Fruit fly (Drosophila melanogaster): ENCODE results near the gene brv1.

The brv1 gene

dm6 chr3L:19486398-19486797 is at the start of gene brv1:
Gene brv1, minus strand, starts transcription at chr3L:19486498.
- TF ChIP-seq noc (tag; optimal IDR thresholded peaks at IDR 0.05), result no peak

dm6 chr3L:19532443-19532842 is 46.1 kb upstream of the brv1 start, which contains the start of gene Cpr76Bd:
Gene Cpr76Bd, plus strand, starts transcription at chr3L:19532743.
- TF ChIP-seq noc (tag; optimal IDR thresholded peaks at IDR 0.05), result no peak

dm6 chr3L:19528547-19528946 is 42.2 kb upstream of the brv1 start:
- no peak for TF ChIP-seq noc (tag; optimal IDR thresholded peaks at IDR 0.05)

dm6 chr3L:19525736-19526135 is 39.4 kb upstream of the brv1 start:
- TF ChIP-seq noc (tag; optimal IDR thresholded peaks at IDR 0.05), result no peak

- TF ChIP-seq noc (tag; optimal IDR thresholded peaks at IDR 0.05), result no peak
These were observed 38.4 kb upstream of the brv1 start for dm6 chr3L:19524690-19525089.

- no peak for TF ChIP-seq noc (tag; optimal IDR thresholded peaks at IDR 0.05)
These were observed 34.8 kb upstream of the brv1 start for dm6 chr3L:19521093-19521492.

- TF ChIP-seq noc (tag; optimal IDR thresholded peaks at IDR 0.05), result no peak
These were observed 34.3 kb upstream of the brv1 start, which contains the start of gene Cpr76Bc for dm6 chr3L:19520645-19521044. Gene Cpr76Bc, plus strand, starts transcription at chr3L:19520945.

- TF ChIP-seq noc (tag; optimal IDR thresholded peaks at IDR 0.05), result no peak
These were observed 33.1 kb upstream of the brv1 start, which contains the start of gene Cpr76Bb for dm6 chr3L:19519349-19519748. Gene Cpr76Bb, plus strand, starts transcription at chr3L:19519649.

dm6 chr3L:19518232-19518631 is 31.9 kb upstream of the brv1 start, which contains the start of gene Cpr76Ba:
Gene Cpr76Ba, minus strand, starts transcription at chr3L:19518332.
- no peak for TF ChIP-seq noc (tag; optimal IDR thresholded peaks at IDR 0.05)

- TF ChIP-seq noc (tag; optimal IDR thresholded peaks at IDR 0.05), result no peak
These were observed 30.2 kb upstream of the brv1 start for dm6 chr3L:19516547-19516946.

- TF ChIP-seq noc (tag; optimal IDR thresholded peaks at IDR 0.05), result no peak
These were observed 26.4 kb upstream of the brv1 start for dm6 chr3L:19512672-19513071.

dm6 chr3L:19504719-19505118 is 18.4 kb upstream of the brv1 start:
- TF ChIP-seq noc (tag; optimal IDR thresholded peaks at IDR 0.05), result peak; percentile 71

dm6 chr3L:19503770-19504169 is 17.5 kb upstream of the brv1 start, which contains the start of gene CG9452:
Gene CG9452, minus strand, starts transcription at chr3L:19503870.
- TF ChIP-seq noc (tag; optimal IDR thresholded peaks at IDR 0.05), result no peak

- peak; percentile 20 for TF ChIP-seq noc (tag; optimal IDR thresholded peaks at IDR 0.05)
These were observed 14.4 kb upstream of the brv1 start, which contains the start of gene CG9451 for dm6 chr3L:19500698-19501097. Gene CG9451, minus strand, starts transcription at chr3L:19500798.

- TF ChIP-seq noc (tag; optimal IDR thresholded peaks at IDR 0.05), result no peak
These were observed 13.0 kb upstream of the brv1 start for dm6 chr3L:19499334-19499733.

- TF ChIP-seq noc (tag; optimal IDR thresholded peaks at IDR 0.05), result no peak
These were observed 11.3 kb upstream of the brv1 start, which contains the start of gene CG9449 for dm6 chr3L:19497623-19498022. Gene CG9449, minus strand, starts transcription at chr3L:19497723.

- no peak for TF ChIP-seq noc (tag; optimal IDR thresholded peaks at IDR 0.05)
These were observed 10.8 kb upstream of the brv1 start for dm6 chr3L:19497135-19497534.

- no peak for TF ChIP-seq noc (tag; optimal IDR thresholded peaks at IDR 0.05)
These were observed 10.3 kb upstream of the brv1 start for dm6 chr3L:19496600-19496999.
